Worm (Caenorhabditis elegans) whole organism, L4 larva: ENCODE measurements around the gene gly-14.
A peak's percentile ranks its signal among the peaks of the same experiment; 100 is the strongest.

Experiments used
- D1046.2 ChIP-seq: fragments of 200-800 bp; sonication (Bioruptor generic); IDR thresholded peaks from 2 replicates; pipeline ENCODE4 v1.3.6; 2022; ENCODE audit warnings: missing genetic modification characterization, missing compliant biosample characterization
- F37D6.2 ChIP-seq: sonication (generic microtip); optimal IDR thresholded peaks from 2 replicates; lab custom pipeline; 2016; ENCODE audit warnings: mild to moderate bottlenecking, missing genetic modification characterization, missing compliant biosample characterization
- ZK546.5 ChIP-seq, 2 experiments: sonication (generic microtip); optimal IDR thresholded peaks; 2 replicates each; lab custom pipeline; 2017; ENCODE audit warnings: missing biosample characterization in 2 of 2, missing genetic modification characterization in 2 of 2
- aha-1 ChIP-seq: fragments of 150-350 bp; peaks from one replicate; lab custom pipeline; 2014; ENCODE audit warnings: missing biosample characterization, missing genetic modification characterization
- ceh-20 ChIP-seq: fragments of 200-800 bp; sonication (Bioruptor generic); IDR thresholded peaks from 2 replicates; pipeline ENCODE4 v1.3.6; 2022; ENCODE audit warnings: missing genetic modification reagents, missing genetic modification characterization, missing compliant biosample characterization
- ceh-82 ChIP-seq: sonication (generic microtip); optimal IDR thresholded peaks from 2 replicates; lab custom pipeline; 2017; ENCODE audit warnings: missing biosample characterization, missing genetic modification characterization
- daf-16 ChIP-seq, 3 experiments: sonication (generic microtip); optimal IDR thresholded peaks; 2 replicates each; lab custom pipeline; 2016 to 2017; ENCODE audit warnings: missing genetic modification characterization in 3 of 3, missing genetic modification reagents in 3 of 3, mild to moderate bottlenecking in 2 of 3, missing compliant biosample characterization in 2 of 3, missing biosample characterization in 1 of 3, moderate library complexity in 1 of 3
- daf-19 ChIP-seq: fragments of 200-800 bp; sonication (Bioruptor generic); conservative IDR thresholded peaks from 2 replicates; pipeline ENCODE4 v1.3.6; 2022; ENCODE audit warnings: missing genetic modification characterization, missing compliant biosample characterization
- dmd-6 ChIP-seq: fragments of 200-800 bp; sonication (Bioruptor generic); IDR thresholded peaks from 2 replicates; pipeline ENCODE4 v1.3.6; 2022; ENCODE audit warnings: missing genetic modification reagents, missing genetic modification characterization, missing compliant biosample characterization
- dve-1 ChIP-seq: sonication (generic microtip); optimal IDR thresholded peaks from 2 replicates; lab custom pipeline; 2017; ENCODE audit warnings: antibody characterized with exemption, mild to moderate bottlenecking, missing genetic modification characterization, missing compliant biosample characterization; ENCODE audit not compliant: insufficient read depth
- hlh-11 ChIP-seq: fragments of 200-800 bp; sonication (Bioruptor generic); optimal IDR thresholded peaks from 2 replicates; lab custom pipeline; 2018; ENCODE audit warnings: mild to moderate bottlenecking, missing genetic modification characterization, missing compliant biosample characterization
- hlh-30 ChIP-seq: sonication (generic microtip); optimal IDR thresholded peaks from 2 replicates; lab custom pipeline; 2017; ENCODE audit warnings: antibody characterized with exemption, mild to moderate bottlenecking, missing genetic modification characterization, missing compliant biosample characterization; ENCODE audit not compliant: insufficient read depth
- lim-7 ChIP-seq: fragments of 200-800 bp; sonication (Bioruptor generic); IDR thresholded peaks from 2 replicates; pipeline ENCODE4 v1.3.6; 2022; ENCODE audit warnings: missing genetic modification characterization, missing compliant biosample characterization
- lin-13 ChIP-seq: fragments of 150-350 bp; optimal IDR thresholded peaks from 2 replicates; lab custom pipeline; 2014; ENCODE audit warnings: missing biosample characterization, missing genetic modification reagents, missing genetic modification characterization
- lir-3 ChIP-seq: sonication (generic microtip); optimal IDR thresholded peaks from 2 replicates; lab custom pipeline; 2016; ENCODE audit warnings: mild to moderate bottlenecking, missing genetic modification characterization, missing compliant biosample characterization
- madf-5 ChIP-seq, 2 experiments: fragments of 200-800 bp; sonication (Bioruptor generic); IDR thresholded peaks; 2 replicates each; pipeline ENCODE4 v1.3.6; 2022; ENCODE audit warnings: missing compliant biosample characterization in 2 of 2, missing genetic modification characterization in 2 of 2
- mep-1 ChIP-seq: fragments of 150-350 bp; sonication (generic microtip); optimal IDR thresholded peaks from 3 replicates; lab custom pipeline; 2014; ENCODE audit warnings: missing biosample characterization, missing genetic modification characterization
- nhr-111 ChIP-seq: fragments of 200-800 bp; sonication (Bioruptor generic); optimal IDR thresholded peaks from 2 replicates; lab custom pipeline; 2018; ENCODE audit warnings: mild to moderate bottlenecking, missing genetic modification characterization, missing compliant biosample characterization
- nhr-237 ChIP-seq: sonication (generic microtip); optimal IDR thresholded peaks from 2 replicates; lab custom pipeline; 2017; ENCODE audit warnings: missing biosample characterization, missing genetic modification characterization
- nhr-28 ChIP-seq: fragments of 150-350 bp; optimal IDR thresholded peaks from 2 replicates; lab custom pipeline; 2014; ENCODE audit warnings: missing biosample characterization, missing genetic modification characterization
- nhr-41 ChIP-seq: fragments of 200-800 bp; sonication (Bioruptor generic); IDR thresholded peaks from 2 replicates; pipeline ENCODE4 v1.3.6; 2022; ENCODE audit warnings: missing genetic modification reagents, missing genetic modification characterization, missing compliant biosample characterization
- nhr-42 ChIP-seq: fragments of 200-800 bp; sonication (Bioruptor generic); IDR thresholded peaks from 2 replicates; pipeline ENCODE4 v1.3.6; 2022; ENCODE audit warnings: missing genetic modification characterization, missing compliant biosample characterization
- nhr-48 ChIP-seq: sonication (generic microtip); optimal IDR thresholded peaks from 2 replicates; lab custom pipeline; 2016; ENCODE audit warnings: mild to moderate bottlenecking, missing genetic modification characterization, missing compliant biosample characterization
- nhr-77 ChIP-seq: fragments of 150-350 bp; optimal IDR thresholded peaks from 2 replicates; lab custom pipeline; 2014; ENCODE audit warnings: missing biosample characterization, missing genetic modification characterization
- pha-4 ChIP-seq, 2 experiments: fragments of 150-350 bp in 1 of 2; fragments of 200-800 bp in 1 of 2; sonication (Bioruptor generic) in 1 of 2; IDR thresholded peaks in 1 of 2; optimal IDR thresholded peaks in 1 of 2; 2 replicates each; pipeline versions ENCODE4 v1.3.6 to Lab custom; 2014 to 2022; ENCODE audit warnings: missing genetic modification characterization in 2 of 2, missing genetic modification reagents in 2 of 2, missing biosample characterization in 1 of 2, missing compliant biosample characterization in 1 of 2
- php-3 ChIP-seq: fragments of 200-800 bp; sonication (Bioruptor generic); IDR thresholded peaks from 2 replicates; pipeline ENCODE4 v1.3.6; 2022; ENCODE audit warnings: missing genetic modification reagents, missing genetic modification characterization, missing compliant biosample characterization
- pqm-1 ChIP-seq: sonication (generic microtip); optimal IDR thresholded peaks from 2 replicates; lab custom pipeline; 2017; ENCODE audit warnings: missing biosample characterization, missing genetic modification characterization
- rbr-2 ChIP-seq: sonication (generic microtip); optimal IDR thresholded peaks from 2 replicates; lab custom pipeline; 2016; ENCODE audit warnings: missing genotype, missing genetic modification characterization, missing compliant biosample characterization
- set-16 ChIP-seq: fragments of 200-800 bp; sonication (Bioruptor generic); IDR thresholded peaks from 2 replicates; pipeline ENCODE4 v1.3.6; 2022; ENCODE audit warnings: missing genetic modification reagents, missing genetic modification characterization, missing compliant biosample characterization
- spr-1 ChIP-seq: sonication (generic microtip); optimal IDR thresholded peaks from 2 replicates; lab custom pipeline; 2016; ENCODE audit warnings: mild to moderate bottlenecking, missing genetic modification characterization, missing compliant biosample characterization
- tag-97 ChIP-seq: fragments of 200-800 bp; sonication (Bioruptor generic); IDR thresholded peaks from 2 replicates; pipeline ENCODE4 v1.3.6; 2022; ENCODE audit warnings: missing genetic modification characterization, missing compliant biosample characterization
- unc-62 ChIP-seq, 3 experiments: fragments of 150-350 bp in 1 of 3; sonication (generic microtip); optimal IDR thresholded peaks in 2 of 3; peaks in 1 of 3; 1 replicate in 1 of 3; 2 replicates in 2 of 3; lab custom pipeline; 2014 to 2017; ENCODE audit warnings: missing biosample characterization in 3 of 3, missing genetic modification characterization in 3 of 3, missing genetic modification reagents in 3 of 3, missing genotype in 1 of 3
- ztf-7 ChIP-seq: fragments of 150-350 bp; optimal IDR thresholded peaks from 2 replicates; lab custom pipeline; 2014; ENCODE audit warnings: missing biosample characterization, missing genetic modification characterization

The gly-14 gene

ce11 chrIII:3532035-3532434, 39.0 kb upstream of the gly-14 start (continued):
- TF ChIP-seq dve-1 (tag; lab: Kevin White, UChicago) (peak; percentile 25), ZK546.5 (tag; optimal IDR thresholded peaks at IDR 0.05; lab: Kevin White, UChicago) (no peak), tag-97 (no peak), unc-62 (GFP tag; optimal IDR thresholded peaks at IDR 0.05 in 1 of 2; lab: Kevin White, UChicago) (peak in 1 of 2 experiments; percentile 63), unc-62 (tag; optimal IDR thresholded peaks at IDR 0.05; lab: Kevin White, UChicago) (no peak), hlh-30 (tag; lab: Kevin White, UChicago) (peak; percentile 77), madf-5 (GFP tag; IDR thresholded peaks at IDR 0.05; lab: Robert Waterston, UW) (no peak), set-16 (GFP tag; lab: Robert Waterston, UW) (no peak), F37D6.2 (tag; lab: Kevin White, UChicago) (peak; percentile 15), daf-16 (GFP tag; optimal IDR thresholded peaks at IDR 0.05; lab: Kevin White, UChicago) (no peak), daf-16 (tag; optimal IDR thresholded peaks at IDR 0.05; lab: Kevin White, UChicago) (peak; percentile 17), nhr-41 (GFP tag; lab: Robert Waterston, UW) (no peak), nhr-42 (GFP tag; lab: Robert Waterston, UW) (no peak), lim-7 (GFP tag; lab: Robert Waterston, UW) (no peak), ceh-20 (GFP tag; lab: Robert Waterston, UW) (no peak)

DNA sequence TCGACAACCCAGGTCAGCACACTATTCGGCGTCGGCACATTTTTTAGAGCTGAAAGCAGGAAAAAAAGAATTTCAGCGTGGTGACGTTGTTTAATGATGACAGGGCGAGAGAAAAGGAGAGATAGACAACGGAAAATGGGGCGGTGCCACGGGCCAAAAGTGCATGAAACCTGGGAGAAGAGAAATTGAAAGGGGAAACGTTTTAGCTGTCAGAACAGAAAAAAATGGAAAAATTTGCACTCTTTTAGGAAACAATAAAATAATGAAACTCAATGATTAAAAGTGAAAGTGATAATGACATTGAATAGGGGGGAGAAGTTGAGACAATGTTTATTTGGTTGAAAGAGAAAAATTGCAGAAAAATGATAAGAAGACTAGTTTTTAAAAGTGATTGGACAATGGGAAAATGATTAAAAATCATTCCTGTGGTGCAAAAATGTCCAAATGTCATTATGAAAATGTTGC, 36.7 kb upstream of the gly-14 start, which contains the start of gene pitp-1:
Gene pitp-1, minus strand, starts transcription at position 51 of the 465 bp plus-strand sequence.
- TF ChIP-seq mep-1 (tag; lab: Kevin White, UChicago) (peak; percentile 8), pqm-1 (tag; lab: Kevin White, UChicago) (peak; percentile 41), aha-1 (tag; lab: Kevin White, UChicago) (peak; percentile 3), dmd-6 (GFP tag; lab: Robert Waterston, UW) (peak; percentile 93), lir-3 (tag; lab: Kevin White, UChicago) (no peak), php-3 (GFP tag; lab: Robert Waterston, UW) (0 out of 2 replicates have a peak, but pooled peaks have one; percentile 10), daf-16 (GFP tag; optimal IDR thresholded peaks at IDR 0.05; lab: Kevin White, UChicago) (no peak), daf-16 (tag; optimal IDR thresholded peaks at IDR 0.05; lab: Kevin White, UChicago) (peak; percentile 43), ztf-7 (tag; lab: Kevin White, UChicago) (no peak), rbr-2 (tag; lab: Kevin White, UChicago) (no peak), nhr-48 (tag; lab: Kevin White, UChicago) (peak; percentile 78), dve-1 (tag; lab: Kevin White, UChicago) (peak; percentile 57), nhr-28 (tag; lab: Kevin White, UChicago) (peak; percentile 49), ceh-82 (no peak), hlh-11 (peak; percentile 44), nhr-77 (tag; lab: Kevin White, UChicago) (peak; percentile 10), lin-13 (GFP tag; lab: Kevin White, UChicago) (no peak)

ce11 chrIII:3528342-3528741, 35.3 kb upstream of the gly-14 start, which contains the start of gene rpl-37:
rpl-37 (plus strand) TSS chrIII:3528642.
- TF ChIP-seq ceh-82 (no peak), hlh-30 (tag; lab: Kevin White, UChicago) (no peak), daf-19 (no peak), spr-1 (tag; lab: Kevin White, UChicago) (no peak), pha-4 (GFP tag; IDR thresholded peaks at IDR 0.05; lab: Robert Waterston, UW) (no peak), pha-4 (tag; optimal IDR thresholded peaks at IDR 0.05; lab: Kevin White, UChicago) (no peak), D1046.2 (GFP tag; lab: Robert Waterston, UW) (no peak)
- TF ChIP-seq, all 104 proteins: peak for 0

DNA sequence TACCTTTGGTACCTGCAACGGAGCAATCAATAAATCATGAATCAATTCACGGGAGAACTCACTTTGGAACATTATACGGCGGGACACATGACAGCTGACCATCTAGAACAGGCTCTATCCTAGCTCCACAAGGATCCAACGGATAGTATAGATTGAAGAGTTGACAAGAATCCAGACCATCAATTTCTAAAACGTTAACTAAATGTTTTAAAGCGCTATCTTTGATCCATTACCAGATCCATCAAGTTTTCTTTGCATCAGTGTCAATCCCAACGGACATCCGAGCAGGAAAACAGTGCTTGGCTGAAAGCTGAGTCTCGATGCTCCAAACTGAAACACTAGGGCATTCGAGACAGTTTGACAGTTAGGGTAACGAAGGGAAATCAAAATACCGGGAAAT, 30.3 kb upstream of the gly-14 start:
- TF ChIP-seq nhr-111 (GFP tag; lab: Kevin White, UChicago) (no peak), unc-62 (GFP tag; optimal IDR thresholded peaks at IDR 0.05 in 1 of 2; lab: Kevin White, UChicago) (peak in 1 of 2 experiments; percentile 97), unc-62 (tag; optimal IDR thresholded peaks at IDR 0.05; lab: Kevin White, UChicago) (no peak), nhr-237 (no peak)
